Fruit fly (Drosophila melanogaster): Measurements from ENCODE around the gene CG13377.

CG13377 gene

dm6 chrX:311328-311727 is 47.5 kb upstream of the CG13377 start (continued):
- TF ChIP-seq salr (GFP tag; optimal IDR thresholded peaks at IDR 0.05) (no peak), CG8632 (GFP tag; optimal IDR thresholded peaks at IDR 0.05) (no peak), CG15336 (GFP tag; IDR thresholded peaks at IDR 0.05) (peak; percentile 27; the same call in 1 of the 2 replicates), CG11902 (GFP tag; optimal IDR thresholded peaks at IDR 0.05) (no peak), Sox15 (GFP tag; optimal IDR thresholded peaks at IDR 0.05) (no peak), acj6 (GFP tag; optimal IDR thresholded peaks at IDR 0.05) (no peak), Ets96B (tag; optimal IDR thresholded peaks at IDR 0.05) (no peak), CG7368 (GFP tag; optimal IDR thresholded peaks at IDR 0.05) (no peak), dac (GFP tag; optimal IDR thresholded peaks at IDR 0.05) (no peak)

DNA sequence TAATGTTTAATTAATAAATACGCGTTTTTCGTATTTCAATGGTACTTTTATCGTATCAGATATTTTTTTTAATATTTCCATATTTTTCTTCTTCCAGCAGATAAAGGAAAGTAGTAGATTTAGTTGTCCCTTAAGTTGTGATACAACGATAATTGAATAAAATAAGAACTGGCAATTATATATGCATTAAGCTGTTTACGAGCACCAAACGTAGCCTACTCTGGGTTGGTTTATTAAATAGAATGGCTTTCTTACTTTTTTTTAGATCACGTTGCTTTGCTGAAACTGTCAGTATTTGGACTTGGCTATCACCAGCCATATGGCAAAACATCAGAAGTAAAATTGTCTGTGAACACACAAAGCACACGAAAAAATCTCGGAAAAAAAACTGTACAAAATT is 43.6 kb upstream of the CG13377 start, which contains the start of gene CG12470:
CG12470 (plus strand) TSS at position 301 of the 400 bp plus-strand sequence.
- no peak for TF ChIP-seq dac (GFP tag; optimal IDR thresholded peaks at IDR 0.05)
- no peak for TF ChIP-seq CG1621 (tag; optimal IDR thresholded peaks at IDR 0.05)
- TF ChIP-seq CG6163 (GFP tag; IDR thresholded peaks at IDR 0.05): no peak
- no peak for TF ChIP-seq CG34406 (GFP tag; optimal IDR thresholded peaks at IDR 0.05)

dm6 chrX:294839-295238 is 31.0 kb upstream of the CG13377 start, which contains the start of gene CG13375:
CG13375 (minus strand) TSS chrX:294962.
- no peak for TF ChIP-seq CG15336 (GFP tag; IDR thresholded peaks at IDR 0.05)
- TF ChIP-seq CG6792 (GFP tag; optimal IDR thresholded peaks at IDR 0.05): no peak
- TF ChIP-seq CG3032 (tag; optimal IDR thresholded peaks at IDR 0.05): no peak
- TF ChIP-seq CG8632 (GFP tag; optimal IDR thresholded peaks at IDR 0.05): no peak
- no peak for TF ChIP-seq CG8319 (GFP tag; optimal IDR thresholded peaks at IDR 0.05)
- TF ChIP-seq vri (GFP tag; optimal IDR thresholded peaks at IDR 0.05): no peak
- TF ChIP-seq dac (GFP tag; optimal IDR thresholded peaks at IDR 0.05): no peak
- no peak for TF ChIP-seq CG3919 (GFP tag; optimal IDR thresholded peaks at IDR 0.05)
- no peak for TF ChIP-seq CG7368 (GFP tag; optimal IDR thresholded peaks at IDR 0.05)
- no peak for TF ChIP-seq fd59A (GFP tag; optimal IDR thresholded peaks at IDR 0.05)
- no peak for TF ChIP-seq fd85E (GFP tag; optimal IDR thresholded peaks at IDR 0.05)
- TF ChIP-seq Eip78C (GFP tag): no peak
- no peak for TF ChIP-seq CG10669 (GFP tag; optimal IDR thresholded peaks at IDR 0.05)
- TF ChIP-seq CG31627 (GFP tag; optimal IDR thresholded peaks at IDR 0.05): no peak
- TF ChIP-seq Lpt (GFP tag; optimal IDR thresholded peaks at IDR 0.05): no peak
- TF ChIP-seq CG11294 (GFP tag; IDR thresholded peaks at IDR 0.05): no peak
- no peak for TF ChIP-seq lz (GFP tag; optimal IDR thresholded peaks at IDR 0.05)

- TF ChIP-seq CG3032 (tag; optimal IDR thresholded peaks at IDR 0.05): no peak
- TF ChIP-seq Lpt (GFP tag; optimal IDR thresholded peaks at IDR 0.05): no peak
- no peak for TF ChIP-seq fd85E (GFP tag; optimal IDR thresholded peaks at IDR 0.05)
- peak; percentile 0 for TF ChIP-seq dac (GFP tag; optimal IDR thresholded peaks at IDR 0.05)
- peak; percentile 53 for TF ChIP-seq achi (GFP tag; optimal IDR thresholded peaks at IDR 0.05)
- TF ChIP-seq eg (GFP tag; IDR thresholded peaks at IDR 0.05): no peak
- no peak for TF ChIP-seq CG11294 (GFP tag; IDR thresholded peaks at IDR 0.05)
- no peak for TF ChIP-seq CG6792 (GFP tag; optimal IDR thresholded peaks at IDR 0.05)
- no peak for TF ChIP-seq fd59A (GFP tag; optimal IDR thresholded peaks at IDR 0.05)
- peak; percentile 20 for TF ChIP-seq CG10631 (GFP tag; optimal IDR thresholded peaks at IDR 0.05)
- TF ChIP-seq svp (GFP tag): peak; percentile 69
- peak in 1 of 2 experiments; percentile 57 for TF ChIP-seq salr (GFP tag; optimal IDR thresholded peaks at IDR 0.05)
- TF ChIP-seq Met (GFP tag; optimal IDR thresholded peaks at IDR 0.05): peak; percentile 27
- no peak for TF ChIP-seq spab (GFP tag; optimal IDR thresholded peaks at IDR 0.05)
- TF ChIP-seq CG31627 (GFP tag; optimal IDR thresholded peaks at IDR 0.05): no peak
- TF ChIP-seq CG8119 (GFP tag; IDR thresholded peaks at IDR 0.05): peak; percentile 76; the same call in 2 of the 3 replicates
- TF ChIP-seq vri (GFP tag; optimal IDR thresholded peaks at IDR 0.05): no peak
- no peak for TF ChIP-seq ss (GFP tag; optimal IDR thresholded peaks at IDR 0.05)
- TF ChIP-seq Eip78C (GFP tag): peak; percentile 80
- TF ChIP-seq OdsH (GFP tag; optimal IDR thresholded peaks at IDR 0.05): peak; percentile 52
- TF ChIP-seq Eip75B (GFP tag; optimal IDR thresholded peaks at IDR 0.05): no peak
- TF ChIP-seq Ets96B (tag; optimal IDR thresholded peaks at IDR 0.05): no peak
- no peak for TF ChIP-seq CG6163 (GFP tag; IDR thresholded peaks at IDR 0.05)
- TF ChIP-seq CG8632 (GFP tag; optimal IDR thresholded peaks at IDR 0.05): peak; percentile 22
- TF ChIP-seq CG32006 (GFP tag; optimal IDR thresholded peaks at IDR 0.05): peak; percentile 84
- TF ChIP-seq CG16779 (tag; optimal IDR thresholded peaks at IDR 0.05): no peak
- no peak for TF ChIP-seq Ets21C (GFP tag; optimal IDR thresholded peaks at IDR 0.05)
- TF ChIP-seq CG11762 (GFP tag; optimal IDR thresholded peaks at IDR 0.05; ENCODE audit: insufficient read depth): no peak
- no peak for TF ChIP-seq dsx (GFP tag; optimal IDR thresholded peaks at IDR 0.05; ENCODE audit: poor library complexity, severe bottlenecking)
- TF ChIP-seq CG3919 (GFP tag; optimal IDR thresholded peaks at IDR 0.05): no peak
- TF ChIP-seq cyc (GFP tag; optimal IDR thresholded peaks at IDR 0.05): no peak
- peak; percentile 32 for TF ChIP-seq esn (GFP tag; optimal IDR thresholded peaks at IDR 0.05)
- no peak for TF ChIP-seq Eip93F (GFP tag; optimal IDR thresholded peaks at IDR 0.05)
- TF ChIP-seq CG6276 (GFP tag; optimal IDR thresholded peaks at IDR 0.05): no peak
Observed at dm6 chrX:293254-293653, 29.5 kb upstream of the CG13377 start.

Measured in whole organism, prepupa.